Worm (Caenorhabditis elegans) whole organism, dauer: ENCODE measurements around the gene Y37E11B.10.

ENCODE experiments used
- unc-62 ChIP-seq: sonication (generic microtip); optimal IDR thresholded peaks from 2 replicates; lab custom pipeline; 2017; ENCODE audit warnings: missing biosample characterization, missing genetic modification reagents, missing genetic modification characterization

Y37E11B.10 gene

ce11 chrIV:3606285-3606834 lies at the start of gene Y37E11B.10, which contains the start of gene kgb-2:
TSS of gene Y37E11B.10 (minus strand) at chrIV:3606466.
TSS of gene kgb-2 (plus strand) at chrIV:3606784.
- TF ChIP-seq unc-62 (GFP tag; lab: Kevin White, UChicago): no peak

DNA sequence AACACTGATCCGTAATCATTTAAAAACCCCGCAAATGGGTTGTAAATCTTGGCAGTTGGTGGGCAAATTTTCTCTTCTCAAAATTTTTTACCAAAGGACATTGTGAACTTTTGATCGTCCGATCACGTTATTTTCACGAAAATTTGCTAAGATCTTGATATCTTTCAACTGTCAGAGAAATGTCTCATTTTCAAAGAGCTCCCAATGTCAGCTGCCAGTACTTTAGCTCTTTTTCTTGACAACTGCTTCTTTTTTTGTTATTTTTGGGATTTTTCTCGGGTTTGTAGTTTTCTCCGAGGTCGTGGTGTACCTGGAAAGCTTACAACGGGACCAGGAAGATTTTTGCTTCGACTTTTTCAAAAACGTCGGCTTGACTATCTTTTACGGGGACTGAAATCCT lies 49.6 kb upstream of the Y37E11B.10 start:
- TF ChIP-seq unc-62 (GFP tag; lab: Kevin White, UChicago): no peak

DNA sequence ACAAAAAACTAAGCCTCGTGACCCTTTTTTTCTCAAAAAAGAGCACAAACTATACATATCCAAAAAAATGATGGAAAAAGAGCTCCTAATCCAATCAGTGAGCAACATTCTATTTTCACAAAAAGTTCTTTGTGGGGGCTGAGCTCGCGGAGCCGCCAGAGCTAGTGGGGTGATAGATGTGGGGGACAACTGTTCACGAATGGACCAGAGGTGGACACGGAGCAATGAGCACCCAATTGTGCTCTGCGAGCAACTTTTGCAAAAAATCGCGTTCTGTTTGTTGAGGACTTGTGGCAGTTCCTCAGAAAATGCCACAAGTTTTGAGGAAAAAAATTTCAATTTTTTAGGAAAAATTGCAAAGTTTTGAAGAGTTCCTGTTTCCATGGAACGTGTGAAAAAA lies 48.6 kb upstream of the Y37E11B.10 start:
- TF ChIP-seq unc-62 (GFP tag; lab: Kevin White, UChicago): no peak

DNA sequence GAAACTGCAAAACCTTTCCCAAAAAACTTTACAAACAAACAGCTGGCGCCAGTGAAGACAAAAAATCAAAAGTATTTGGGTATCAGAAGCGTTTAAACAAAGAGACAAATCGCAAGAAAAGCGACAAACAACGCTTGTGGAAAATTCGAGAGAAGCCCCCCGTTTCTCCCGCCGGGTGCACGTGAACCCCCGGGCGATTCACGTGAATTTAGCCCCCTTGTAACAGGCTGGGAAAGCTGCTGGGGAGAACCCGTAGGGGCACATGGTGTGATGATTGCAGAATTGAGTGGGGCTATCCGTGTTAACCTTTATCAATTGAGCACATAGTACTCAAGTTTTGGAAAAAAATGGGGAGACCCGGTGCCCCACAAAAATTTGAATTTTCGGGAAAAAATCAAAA lies 47.9 kb upstream of the Y37E11B.10 start:
- TF ChIP-seq unc-62 (GFP tag; lab: Kevin White, UChicago): no peak

- TF ChIP-seq unc-62 (GFP tag; lab: Kevin White, UChicago): no peak
These were observed 47.2 kb upstream of the Y37E11B.10 start for ce11 chrIV:3653420-3653823.

- TF ChIP-seq unc-62 (GFP tag; lab: Kevin White, UChicago): no peak
These were observed 46.6 kb upstream of the Y37E11B.10 start for ce11 chrIV:3652784-3653383.

DNA sequence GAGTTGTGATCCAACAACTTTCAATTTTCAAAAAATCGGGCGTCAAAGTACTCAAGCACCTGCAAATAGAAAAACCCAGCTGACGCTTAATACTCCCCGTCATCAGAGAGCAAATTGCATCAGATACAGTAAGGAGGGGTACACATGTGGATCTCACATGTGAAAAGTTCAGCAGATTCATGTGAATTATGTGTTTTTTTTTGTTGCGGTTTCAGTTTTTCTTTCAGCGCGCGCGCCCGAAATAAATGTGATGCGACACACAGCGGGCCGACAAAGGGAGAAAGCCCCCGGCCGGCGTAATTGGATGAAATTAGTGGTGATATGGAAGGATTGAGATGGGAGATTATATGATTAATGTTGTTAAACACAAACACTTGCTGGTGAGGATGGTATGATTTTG lies 46.0 kb upstream of the Y37E11B.10 start:
- no peak for TF ChIP-seq unc-62 (GFP tag; lab: Kevin White, UChicago)

DNA sequence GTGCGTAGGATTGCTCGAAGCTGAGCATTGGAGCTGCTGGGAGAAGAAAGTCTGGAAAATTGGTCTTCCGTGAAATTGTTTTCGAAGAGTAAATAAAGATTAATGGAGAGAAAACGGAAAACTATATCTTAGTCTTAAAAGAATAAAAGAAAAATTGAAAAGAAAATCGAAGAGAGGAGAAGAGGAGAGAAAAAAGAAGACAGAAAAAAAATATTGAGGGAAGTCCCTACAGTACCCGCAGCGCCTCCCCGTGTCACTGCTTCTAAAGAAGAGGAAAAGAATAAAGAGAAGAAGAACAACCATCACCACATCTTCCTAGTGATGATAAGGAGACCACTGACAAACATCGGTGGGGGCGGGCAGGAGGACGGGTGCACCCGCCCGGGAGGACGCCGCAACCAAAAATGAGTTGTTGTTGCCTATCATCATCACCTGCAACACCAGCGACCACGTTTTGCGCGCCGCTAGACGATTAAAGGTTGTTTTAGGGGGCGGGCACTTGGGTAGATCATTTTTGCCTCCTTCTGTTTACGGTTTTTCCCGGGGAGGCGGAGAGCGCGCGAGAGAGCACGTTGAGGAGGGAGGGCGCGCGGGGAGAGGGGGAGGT lies 42.5 kb upstream of the Y37E11B.10 start, which contains the start of gene CC8.2:
Gene CC8.2 (minus strand): TSS at position 51 of the 607 bp plus-strand sequence.
- no peak for TF ChIP-seq unc-62 (GFP tag; lab: Kevin White, UChicago)

DNA sequence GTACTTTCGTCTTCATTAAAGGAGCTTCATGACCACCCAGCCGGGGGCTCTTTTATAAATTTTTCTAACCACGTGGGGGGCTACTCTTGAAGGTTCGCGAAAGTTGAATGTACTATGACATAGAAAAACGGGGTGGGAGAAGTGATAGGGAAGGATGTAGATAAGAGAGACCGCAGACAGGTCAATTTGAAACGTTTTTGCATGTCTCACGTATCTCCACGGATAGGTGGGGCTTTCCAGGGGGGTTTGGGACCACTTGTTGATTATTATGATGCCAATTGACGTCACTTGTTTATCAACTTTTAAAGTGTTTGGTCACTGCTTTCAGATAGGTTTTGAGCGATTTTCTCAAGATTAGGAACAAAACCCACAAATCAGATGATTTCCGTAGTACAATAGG lies 41.3 kb upstream of the Y37E11B.10 start:
- no peak for TF ChIP-seq unc-62 (GFP tag; lab: Kevin White, UChicago)

ce11 chrIV:3646338-3647154 lies 40.3 kb upstream of the Y37E11B.10 start:
- TF ChIP-seq unc-62 (GFP tag; lab: Kevin White, UChicago): no peak

ce11 chrIV:3645487-3645886 lies 39.2 kb upstream of the Y37E11B.10 start:
- no peak for TF ChIP-seq unc-62 (GFP tag; lab: Kevin White, UChicago)

ce11 chrIV:3644863-3645378 lies 38.7 kb upstream of the Y37E11B.10 start:
- no peak for TF ChIP-seq unc-62 (GFP tag; lab: Kevin White, UChicago)

DNA sequence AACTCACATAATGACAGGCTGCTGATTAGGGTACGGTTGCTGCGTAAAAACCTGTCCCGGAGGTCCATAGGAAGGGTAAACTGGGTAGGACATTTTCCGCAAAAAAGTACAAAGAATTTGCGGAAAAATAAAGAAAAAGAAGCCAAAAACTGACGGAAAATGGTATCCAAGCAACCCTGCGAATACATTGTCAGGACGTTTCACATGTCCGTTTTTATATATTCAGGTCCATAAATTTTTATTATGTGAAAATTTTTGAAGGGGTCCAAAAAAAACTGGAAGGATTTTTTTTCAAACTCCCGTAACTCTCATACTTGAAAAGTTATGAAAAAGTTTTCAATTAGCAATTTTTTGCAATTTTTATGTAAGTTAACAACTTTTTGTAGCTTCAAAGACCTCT lies 35.9 kb upstream of the Y37E11B.10 start, which contains the start of gene CC8.3:
Gene CC8.3 (minus strand): TSS at position 101 of the 400 bp plus-strand sequence.
- TF ChIP-seq unc-62 (GFP tag; lab: Kevin White, UChicago): no peak

- no peak for TF ChIP-seq unc-62 (GFP tag; lab: Kevin White, UChicago)
These were observed 32.1 kb upstream of the Y37E11B.10 start for ce11 chrIV:3638250-3638926.

- no peak for TF ChIP-seq unc-62 (GFP tag; lab: Kevin White, UChicago)
These were observed 30.4 kb upstream of the Y37E11B.10 start, which contains the start of gene madf-9 for ce11 chrIV:3636528-3637129. TSS of gene madf-9 (plus strand) at chrIV:3637079.
